Fruit fly (Drosophila melanogaster) S2 (cell line): ENCODE results near the gene Cyp305a1.
A peak's percentile ranks its signal among the peaks of the same experiment; 100 is the strongest.

ENCODE experiments used
- CG8478 ChIP-seq: fragments of >200 bp; optimal IDR thresholded peaks from 2 replicates; lab custom pipeline; 2018
- CTCF ChIP-seq, 2 experiments: fragments of >200 bp; optimal IDR thresholded peaks; 2 replicates each; lab custom pipeline; 2018

Gene Cyp305a1

dm6 chr3L:19813075-19813903 is at the start of gene Cyp305a1:
Gene Cyp305a1, minus strand, starts transcription at chr3L:19813339.
- TF ChIP-seq CG8478 (lab: Kevin White, UChicago) (no peak), CTCF (optimal IDR thresholded peaks at IDR 0.05; lab: Kevin White, UChicago) (no peak)

DNA sequence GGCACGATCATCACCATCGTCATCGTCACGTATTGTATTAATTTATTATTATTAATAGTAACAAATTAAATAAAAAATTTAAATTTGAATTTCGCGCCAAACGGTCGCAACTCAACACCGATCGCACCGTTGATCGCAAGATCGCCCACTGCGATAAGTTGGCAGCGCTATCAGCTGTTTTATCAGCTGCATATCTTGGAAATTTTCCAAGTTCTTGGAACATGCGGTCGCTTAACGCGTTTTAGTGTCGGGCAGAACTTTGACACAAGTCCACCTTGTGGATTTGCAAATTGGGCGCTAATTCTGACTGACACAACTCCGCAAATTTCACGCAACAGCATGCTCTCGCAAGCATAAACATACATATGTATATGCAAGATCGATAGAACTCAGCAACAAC is 48.1 kb upstream of the Cyp305a1 start:
- TF ChIP-seq CTCF (optimal IDR thresholded peaks at IDR 0.05; lab: Kevin White, UChicago), result no peak
- no peak for TF ChIP-seq CG8478 (lab: Kevin White, UChicago)

DNA sequence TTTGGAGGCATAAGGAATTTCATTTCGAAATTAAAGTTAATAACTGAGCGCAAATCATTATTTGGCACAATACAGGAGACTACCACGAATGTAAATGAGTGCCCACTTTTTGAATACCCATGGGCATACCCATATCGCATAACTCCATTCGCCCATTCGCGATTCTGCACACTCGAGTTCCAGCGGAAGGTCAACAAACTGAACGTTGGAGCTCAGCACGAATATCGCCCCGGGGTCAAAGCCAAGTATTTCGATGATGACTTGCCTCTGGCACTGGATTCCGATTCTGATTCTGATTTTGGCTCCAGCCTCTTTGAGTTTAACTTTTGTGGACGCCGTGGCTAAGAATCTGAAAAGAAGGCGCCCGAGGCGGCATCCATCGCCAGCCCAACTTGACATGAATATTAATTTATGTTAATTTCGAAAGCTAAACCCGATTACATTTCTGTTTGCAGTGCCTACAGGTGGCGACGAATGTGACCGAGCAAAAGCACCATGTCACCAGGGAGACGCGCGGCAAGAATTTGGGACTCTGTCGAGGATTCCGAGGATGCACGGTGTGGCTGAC is 44.9 kb upstream of the Cyp305a1 start:
- TF ChIP-seq CG8478 (lab: Kevin White, UChicago) (no peak), CTCF (optimal IDR thresholded peaks at IDR 0.05; lab: Kevin White, UChicago) (no peak)

DNA sequence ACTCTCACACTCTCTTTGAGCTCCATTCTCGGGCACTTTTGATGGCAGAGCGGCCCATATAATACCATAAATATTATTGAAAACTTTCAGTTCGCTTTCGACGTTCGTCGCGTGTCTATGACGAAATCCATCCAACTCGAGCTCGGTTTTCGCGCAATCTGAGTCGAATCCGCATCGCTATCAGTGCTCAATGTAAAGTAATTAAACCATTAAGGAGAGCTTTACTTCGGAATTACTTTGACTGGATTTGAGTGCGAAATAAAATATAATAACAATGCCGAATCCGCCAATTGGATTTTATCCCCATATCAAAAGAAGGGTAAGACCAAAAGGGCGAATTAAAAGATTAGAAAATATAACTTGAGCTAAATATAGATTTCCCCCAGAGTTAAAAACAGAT is 34.9 kb upstream of the Cyp305a1 start:
- TF ChIP-seq CTCF (optimal IDR thresholded peaks at IDR 0.05; lab: Kevin White, UChicago) (no peak), CG8478 (lab: Kevin White, UChicago) (no peak)

DNA sequence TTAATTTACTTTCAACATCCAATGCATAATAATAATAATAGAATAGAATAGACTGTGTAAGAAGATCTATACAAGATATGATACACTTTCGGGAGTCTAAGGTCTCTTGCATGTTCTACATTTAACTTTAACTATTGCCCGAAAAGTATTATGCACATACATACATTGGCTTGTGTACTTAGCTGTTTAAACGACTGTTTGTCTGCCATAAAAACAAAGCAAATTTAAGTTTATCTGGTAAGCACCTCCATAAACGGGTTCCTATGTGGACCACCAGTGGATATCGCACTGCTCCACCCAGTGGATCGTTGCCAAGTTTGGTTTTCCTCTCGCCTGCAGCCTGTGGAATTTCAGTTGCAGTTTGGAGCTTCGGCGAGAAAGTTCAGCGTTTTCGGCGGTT is 33.8 kb upstream of the Cyp305a1 start:
- TF ChIP-seq CG8478 (lab: Kevin White, UChicago), result no peak
- TF ChIP-seq CTCF (optimal IDR thresholded peaks at IDR 0.05; lab: Kevin White, UChicago), result no peak

DNA sequence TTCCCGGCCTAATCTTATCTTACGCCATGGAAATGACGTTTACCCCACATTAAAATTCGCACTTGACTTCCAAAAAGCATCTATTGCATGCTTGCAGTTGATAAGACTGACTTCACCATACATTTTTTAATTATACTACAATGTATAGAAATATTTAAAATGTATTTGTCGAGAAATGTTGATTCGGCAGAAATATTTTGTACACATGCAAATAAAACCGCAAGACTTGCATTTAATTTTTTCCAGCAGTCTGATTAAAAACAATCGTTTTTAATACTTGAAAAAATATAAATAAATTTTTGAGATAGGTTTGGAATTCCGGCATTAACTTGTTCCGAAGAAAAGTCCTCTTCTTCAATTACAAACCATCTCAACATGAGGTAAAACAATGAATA is 32.8 kb upstream of the Cyp305a1 start:
- no peak for TF ChIP-seq CTCF (optimal IDR thresholded peaks at IDR 0.05; lab: Kevin White, UChicago)
- no peak for TF ChIP-seq CG8478 (lab: Kevin White, UChicago)

DNA sequence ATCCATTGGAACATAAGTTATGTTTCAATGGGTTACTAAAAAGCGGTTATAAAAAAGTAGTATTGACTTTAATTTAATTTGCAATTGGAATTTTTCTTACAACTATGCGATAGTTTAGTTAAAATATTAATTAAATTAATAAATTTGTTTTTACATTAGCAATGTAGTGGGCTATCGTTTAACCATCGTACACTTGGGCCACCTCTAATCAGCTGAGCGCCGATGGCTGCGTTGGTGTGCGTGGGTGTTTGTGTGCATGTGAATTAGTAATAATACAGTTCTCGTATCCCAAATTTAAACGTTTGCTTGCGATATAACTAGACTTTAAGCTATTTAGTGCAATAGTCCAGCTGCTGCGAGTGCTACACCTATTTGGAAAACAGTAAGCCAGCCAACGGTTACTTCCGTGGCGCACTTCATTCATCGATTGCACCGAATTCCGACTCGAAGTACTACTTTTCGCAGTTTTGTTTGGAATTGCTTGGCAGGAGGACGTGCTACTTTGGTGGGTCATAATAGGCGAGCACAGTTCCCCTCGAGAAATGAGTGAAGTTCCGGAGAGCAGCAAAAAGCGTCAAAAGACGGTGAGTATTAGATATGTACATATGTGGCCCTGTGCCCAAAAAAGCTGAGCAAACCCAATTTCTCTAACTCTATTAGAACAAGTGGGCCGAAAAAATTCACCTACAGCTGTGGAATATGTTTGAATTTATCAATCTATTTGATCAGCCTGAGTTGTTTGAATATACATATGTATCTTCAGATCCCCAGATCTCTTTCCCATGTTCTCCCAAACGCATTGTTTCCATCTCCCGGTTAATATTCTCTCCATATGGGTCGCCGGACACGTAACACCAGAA is 32.1 kb upstream of the Cyp305a1 start, which contains the start of gene Papss:
Gene Papss (plus strand): TSS at position 247 of the 860 bp plus-strand sequence.
- TF ChIP-seq CG8478 (lab: Kevin White, UChicago) (no peak), CTCF (optimal IDR thresholded peaks at IDR 0.05; lab: Kevin White, UChicago) (no peak)

dm6 chr3L:19844507-19844906 is 31.4 kb upstream of the Cyp305a1 start:
- TF ChIP-seq CG8478 (lab: Kevin White, UChicago), result no peak
- no peak for TF ChIP-seq CTCF (optimal IDR thresholded peaks at IDR 0.05; lab: Kevin White, UChicago)

DNA sequence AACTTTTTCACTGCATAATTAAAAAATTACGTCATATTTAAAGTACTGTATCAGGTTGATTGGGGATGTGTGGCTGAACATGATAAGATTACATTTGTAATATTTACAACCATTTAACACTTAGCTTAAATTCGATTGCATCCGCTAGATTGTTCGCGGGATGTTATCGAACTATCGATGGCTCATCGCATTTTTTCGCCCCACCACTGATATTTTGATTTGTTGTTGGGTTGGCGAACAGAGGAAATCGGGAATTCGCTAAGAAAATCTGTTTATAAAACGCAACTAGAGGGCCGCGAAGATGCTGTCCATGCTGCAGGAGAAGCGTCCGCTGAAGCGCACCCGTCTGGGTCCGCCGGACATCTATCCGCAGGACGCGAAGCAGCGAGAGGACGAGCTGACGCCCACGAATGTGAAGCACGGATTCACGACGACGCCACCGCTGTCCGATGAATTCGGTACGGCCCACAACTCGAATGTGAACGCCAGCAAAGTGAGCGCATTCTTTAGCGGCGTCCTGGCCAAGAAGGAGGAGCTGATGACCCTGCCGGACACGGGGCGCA is 23.3 kb upstream of the Cyp305a1 start, which contains the start of gene kto:
Gene kto (plus strand): TSS at position 240 of the 563 bp plus-strand sequence.
- TF ChIP-seq CTCF (optimal IDR thresholded peaks at IDR 0.05; lab: Kevin White, UChicago) (no peak), CG8478 (lab: Kevin White, UChicago) (no peak)

- TF ChIP-seq CG8478 (lab: Kevin White, UChicago) (no peak), CTCF (optimal IDR thresholded peaks at IDR 0.05; lab: Kevin White, UChicago) (no peak)
These were observed 21.1 kb upstream of the Cyp305a1 start, which contains the start of the genes trc and CG32221 for dm6 chr3L:19834143-19834794. Gene trc, minus strand, starts transcription at chr3L:19834304. Gene CG32221, plus strand, starts transcription at chr3L:19834670.

- TF ChIP-seq CG8478 (lab: Kevin White, UChicago) (no peak), CTCF (optimal IDR thresholded peaks at IDR 0.05; lab: Kevin White, UChicago) (no peak)
These were observed 20.1 kb upstream of the Cyp305a1 start for dm6 chr3L:19833227-19833626.

DNA sequence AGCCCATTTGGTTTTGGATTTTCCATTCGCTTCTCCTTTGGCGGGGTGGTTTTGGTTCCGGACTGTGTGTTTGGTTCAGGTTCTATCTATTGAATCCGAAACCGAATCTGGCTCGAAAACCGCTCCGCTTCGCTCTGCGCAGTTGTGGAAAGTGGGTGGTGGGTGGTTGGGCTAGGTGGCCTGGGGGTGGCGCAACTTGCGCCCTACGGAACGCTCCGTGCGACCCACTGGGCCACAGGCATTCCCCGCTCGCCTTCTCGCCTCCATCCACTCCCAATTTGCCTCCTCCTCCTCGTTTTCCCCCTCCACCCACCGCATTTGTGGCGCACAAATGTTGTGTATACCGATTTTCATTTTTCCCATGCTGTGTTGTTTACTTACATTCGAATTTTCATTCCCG is 5.6 kb upstream of the Cyp305a1 start:
- TF ChIP-seq CTCF (optimal IDR thresholded peaks at IDR 0.05; lab: Kevin White, UChicago) (no peak), CG8478 (lab: Kevin White, UChicago) (no peak)

- TF ChIP-seq CG8478 (lab: Kevin White, UChicago) (no peak), CTCF (optimal IDR thresholded peaks at IDR 0.05; lab: Kevin White, UChicago) (peak in 1 of 2 experiments; percentile 9)
These were observed 4.8 kb upstream of the Cyp305a1 start, which contains the start of the genes Fibp and Deaf1 for dm6 chr3L:19817807-19818531. Gene Fibp, minus strand, starts transcription at chr3L:19817967. Gene Deaf1, plus strand, starts transcription at chr3L:19818174.
